Worm (Caenorhabditis elegans) whole organism, L1 larva: Measurements from ENCODE around the gene F46C5.6.

Experiments
- aly-2 ChIP-seq: fragments of 150-350 bp; optimal IDR thresholded peaks from 2 replicates; lab custom pipeline; 2014; ENCODE audit warnings: missing biosample characterization, missing genetic modification characterization
- elt-2 ChIP-seq: sonication (generic microtip); optimal IDR thresholded peaks from 2 replicates; lab custom pipeline; 2016; ENCODE audit warnings: missing genetic modification characterization, mild to moderate bottlenecking, inconsistent platforms, missing compliant biosample characterization, missing genetic modification reagents
- fkh-8 ChIP-seq: sonication (generic microtip); optimal IDR thresholded peaks from 2 replicates; lab custom pipeline; 2016; ENCODE audit warnings: mild to moderate bottlenecking, missing genetic modification characterization, missing compliant biosample characterization
- mab-9 ChIP-seq: fragments of 200-800 bp; sonication (Bioruptor generic); IDR thresholded peaks from 2 replicates; pipeline ENCODE4 v1.3.6; 2022; ENCODE audit warnings: missing genetic modification reagents, missing genetic modification characterization, missing compliant biosample characterization
- zag-1 ChIP-seq: fragments of 150-350 bp; optimal IDR thresholded peaks from 2 replicates; lab custom pipeline; 2014; ENCODE audit warnings: missing biosample characterization, missing genetic modification characterization

DNA sequence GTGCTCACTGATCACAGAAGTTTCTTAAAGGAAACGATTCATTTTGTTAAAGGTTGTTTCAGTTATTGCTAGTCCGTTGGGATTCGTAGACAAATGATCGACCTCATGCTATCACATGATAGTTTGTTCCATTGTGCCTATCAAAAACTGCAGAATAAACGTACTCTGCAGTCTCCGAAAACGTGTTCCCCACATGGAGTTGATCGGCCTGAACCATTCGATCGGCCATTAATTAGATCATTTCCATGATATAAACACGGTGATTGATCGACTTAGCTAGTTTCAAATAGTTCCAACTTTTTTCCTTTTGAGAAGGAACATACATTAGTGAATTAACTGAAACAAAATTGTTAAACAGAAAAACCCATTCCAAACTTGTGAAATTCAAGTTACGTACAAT, 21.6 kb downstream of the F46C5.6 start:
- TF ChIP-seq mab-9 (GFP tag; lab: Robert Waterston, UW), result no peak
- TF ChIP-seq aly-2 (tag; lab: Kevin White, UChicago), result no peak
- TF ChIP-seq fkh-8 (tag; lab: Kevin White, UChicago), result no peak
- no peak for TF ChIP-seq elt-2 (tag; lab: Kevin White, UChicago)
- no peak for TF ChIP-seq zag-1 (tag; lab: Kevin White, UChicago)
